Worm (Caenorhabditis elegans) whole organism, L4 larva: ENCODE data around the gene ZK971.1.

Experiments
- F10B5.3 ChIP-seq: sonication (generic microtip); optimal IDR thresholded peaks from 2 replicates; lab custom pipeline; 2016; ENCODE audit warnings: mild to moderate bottlenecking, missing genetic modification characterization, missing compliant biosample characterization
- F37D6.2 ChIP-seq: sonication (generic microtip); optimal IDR thresholded peaks from 2 replicates; lab custom pipeline; 2016; ENCODE audit warnings: mild to moderate bottlenecking, missing genetic modification characterization, missing compliant biosample characterization
- T20F7.1 ChIP-seq: fragments of 200-800 bp; sonication (Bioruptor generic); optimal IDR thresholded peaks from 2 replicates; lab custom pipeline; 2018; ENCODE audit warnings: mild to moderate bottlenecking, missing genetic modification characterization, missing compliant biosample characterization
- T26A8.4 ChIP-seq: fragments of 200-800 bp; sonication (Bioruptor generic); IDR thresholded peaks from 2 replicates; pipeline ENCODE4 v1.3.6; 2022; ENCODE audit warnings: missing genetic modification characterization, missing compliant biosample characterization
- Y105C5A.15 ChIP-seq: fragments of 200-800 bp; sonication (Bioruptor generic); IDR thresholded peaks from 2 replicates; pipeline ENCODE4 v1.3.6; 2022; ENCODE audit warnings: missing genetic modification characterization, missing compliant biosample characterization
- Y48G9A.11 ChIP-seq: fragments of 200-800 bp; sonication (Bioruptor generic); IDR thresholded peaks from 2 replicates; pipeline ENCODE4 v1.3.6; 2022; ENCODE audit warnings: missing genetic modification reagents, missing genetic modification characterization, missing compliant biosample characterization
- Y75B8A.6 ChIP-seq: fragments of 200-800 bp; sonication (Bioruptor generic); IDR thresholded peaks from 2 replicates; pipeline ENCODE4 v1.3.6; 2022; ENCODE audit warnings: missing genetic modification reagents, missing genetic modification characterization, missing compliant biosample characterization
- aha-1 ChIP-seq: fragments of 150-350 bp; peaks from one replicate; lab custom pipeline; 2014; ENCODE audit warnings: missing biosample characterization, missing genetic modification characterization
- aly-2 ChIP-seq: sonication (generic microtip); optimal IDR thresholded peaks from 2 replicates; lab custom pipeline; 2018; ENCODE audit warnings: missing biosample characterization, missing genetic modification characterization
- arid-1 ChIP-seq: fragments of 200-800 bp; sonication (Bioruptor generic); conservative IDR thresholded peaks from 2 replicates; pipeline ENCODE4 v1.3.6; 2022; ENCODE audit warnings: missing genetic modification reagents, missing genetic modification characterization, missing compliant biosample characterization
- ceh-20 ChIP-seq: fragments of 200-800 bp; sonication (Bioruptor generic); IDR thresholded peaks from 2 replicates; pipeline ENCODE4 v1.3.6; 2022; ENCODE audit warnings: missing genetic modification reagents, missing genetic modification characterization, missing compliant biosample characterization
- ceh-82 ChIP-seq: sonication (generic microtip); optimal IDR thresholded peaks from 2 replicates; lab custom pipeline; 2017; ENCODE audit warnings: missing biosample characterization, missing genetic modification characterization
- ces-1 ChIP-seq: fragments of 150-350 bp; sonication (generic microtip); optimal IDR thresholded peaks from 4 replicates; lab custom pipeline; 2014; ENCODE audit warnings: missing biosample characterization, missing genetic modification reagents, missing genetic modification characterization
- daf-12 ChIP-seq: fragments of 150-350 bp; optimal IDR thresholded peaks from 2 replicates; lab custom pipeline; 2014; ENCODE audit warnings: missing biosample characterization, missing genetic modification reagents, missing genetic modification characterization
- daf-16 ChIP-seq, 3 experiments: sonication (generic microtip); optimal IDR thresholded peaks; 2 replicates each; lab custom pipeline; 2016 to 2017; ENCODE audit warnings: missing genetic modification characterization in 3 of 3, missing genetic modification reagents in 3 of 3, mild to moderate bottlenecking in 2 of 3, missing compliant biosample characterization in 2 of 3, missing biosample characterization in 1 of 3, moderate library complexity in 1 of 3
- daf-19 ChIP-seq: fragments of 200-800 bp; sonication (Bioruptor generic); conservative IDR thresholded peaks from 2 replicates; pipeline ENCODE4 v1.3.6; 2022; ENCODE audit warnings: missing genetic modification characterization, missing compliant biosample characterization
- dmd-6 ChIP-seq: fragments of 200-800 bp; sonication (Bioruptor generic); IDR thresholded peaks from 2 replicates; pipeline ENCODE4 v1.3.6; 2022; ENCODE audit warnings: missing genetic modification reagents, missing genetic modification characterization, missing compliant biosample characterization
- dmd-8 ChIP-seq: fragments of 200-800 bp; sonication (Bioruptor generic); IDR thresholded peaks from 2 replicates; pipeline ENCODE4 v1.3.6; 2022; ENCODE audit warnings: missing genetic modification characterization, missing compliant biosample characterization
- duxl-1 ChIP-seq: sonication (generic microtip); optimal IDR thresholded peaks from 2 replicates; lab custom pipeline; 2016; ENCODE audit warnings: mild to moderate bottlenecking, missing genetic modification characterization, moderate library complexity, missing compliant biosample characterization; ENCODE audit not compliant: poor library complexity
- dve-1 ChIP-seq: sonication (generic microtip); optimal IDR thresholded peaks from 2 replicates; lab custom pipeline; 2017; ENCODE audit warnings: antibody characterized with exemption, mild to moderate bottlenecking, missing genetic modification characterization, missing compliant biosample characterization; ENCODE audit not compliant: insufficient read depth
- fos-1 ChIP-seq: fragments of 150-350 bp; optimal IDR thresholded peaks from 2 replicates; lab custom pipeline; 2014; ENCODE audit warnings: missing biosample characterization, missing genetic modification characterization
- hlh-11 ChIP-seq: fragments of 200-800 bp; sonication (Bioruptor generic); optimal IDR thresholded peaks from 2 replicates; lab custom pipeline; 2018; ENCODE audit warnings: mild to moderate bottlenecking, missing genetic modification characterization, missing compliant biosample characterization
- hlh-30 ChIP-seq: sonication (generic microtip); optimal IDR thresholded peaks from 2 replicates; lab custom pipeline; 2017; ENCODE audit warnings: antibody characterized with exemption, mild to moderate bottlenecking, missing genetic modification characterization, missing compliant biosample characterization; ENCODE audit not compliant: insufficient read depth
- hmg-1.1 ChIP-seq: fragments of 200-800 bp; sonication (Bioruptor generic); IDR thresholded peaks from 2 replicates; pipeline ENCODE4 v1.3.6; 2022; ENCODE audit warnings: missing genetic modification reagents, missing genetic modification characterization, missing compliant biosample characterization
- jun-1 ChIP-seq: fragments of 150-350 bp; optimal IDR thresholded peaks from 2 replicates; lab custom pipeline; 2014; ENCODE audit warnings: missing biosample characterization, missing genetic modification reagents, missing genetic modification characterization
- lim-7 ChIP-seq: fragments of 200-800 bp; sonication (Bioruptor generic); IDR thresholded peaks from 2 replicates; pipeline ENCODE4 v1.3.6; 2022; ENCODE audit warnings: missing genetic modification characterization, missing compliant biosample characterization
- lin-1 ChIP-seq: fragments of 200-800 bp; sonication (Bioruptor generic); IDR thresholded peaks from 2 replicates; pipeline ENCODE4 v1.3.6; 2022; ENCODE audit warnings: missing genetic modification reagents, missing genetic modification characterization, missing compliant biosample characterization
- lin-13 ChIP-seq: fragments of 150-350 bp; optimal IDR thresholded peaks from 2 replicates; lab custom pipeline; 2014; ENCODE audit warnings: missing biosample characterization, missing genetic modification reagents, missing genetic modification characterization
- lin-38 ChIP-seq: fragments of 200-800 bp; sonication (Bioruptor generic); IDR thresholded peaks from 2 replicates; pipeline ENCODE4 v1.3.6; 2022; ENCODE audit warnings: missing genetic modification reagents, missing genetic modification characterization, missing compliant biosample characterization
- mep-1 ChIP-seq: fragments of 150-350 bp; sonication (generic microtip); optimal IDR thresholded peaks from 3 replicates; lab custom pipeline; 2014; ENCODE audit warnings: missing biosample characterization, missing genetic modification characterization
- mxl-2 ChIP-seq: fragments of 200-800 bp; sonication (Bioruptor generic); conservative IDR thresholded peaks from 2 replicates; pipeline ENCODE4 v1.3.6; 2022; ENCODE audit warnings: missing genetic modification reagents, missing genetic modification characterization, missing compliant biosample characterization
- nhr-102 ChIP-seq: sonication (generic microtip); optimal IDR thresholded peaks from 2 replicates; lab custom pipeline; 2016; ENCODE audit warnings: mild to moderate bottlenecking, missing genetic modification characterization, moderate library complexity, missing compliant biosample characterization
- nhr-25 ChIP-seq: sonication (generic microtip); optimal IDR thresholded peaks from 2 replicates; lab custom pipeline; 2017; ENCODE audit warnings: missing genetic modification characterization, mild to moderate bottlenecking, missing compliant biosample characterization, antibody characterized with exemption, moderate library complexity, borderline replicate concordance; ENCODE audit not compliant: insufficient read depth
- nhr-28 ChIP-seq: fragments of 150-350 bp; optimal IDR thresholded peaks from 2 replicates; lab custom pipeline; 2014; ENCODE audit warnings: missing biosample characterization, missing genetic modification characterization
- nhr-41 ChIP-seq: fragments of 200-800 bp; sonication (Bioruptor generic); IDR thresholded peaks from 2 replicates; pipeline ENCODE4 v1.3.6; 2022; ENCODE audit warnings: missing genetic modification reagents, missing genetic modification characterization, missing compliant biosample characterization
- nhr-42 ChIP-seq: fragments of 200-800 bp; sonication (Bioruptor generic); IDR thresholded peaks from 2 replicates; pipeline ENCODE4 v1.3.6; 2022; ENCODE audit warnings: missing genetic modification characterization, missing compliant biosample characterization
- nhr-6 ChIP-seq: fragments of 150-350 bp; optimal IDR thresholded peaks from 2 replicates; lab custom pipeline; 2014; ENCODE audit warnings: missing biosample characterization, missing genetic modification characterization
- nhr-76 ChIP-seq: fragments of 150-350 bp; optimal IDR thresholded peaks from 2 replicates; lab custom pipeline; 2014; ENCODE audit warnings: missing biosample characterization, missing genetic modification characterization
- nhr-77 ChIP-seq: fragments of 150-350 bp; optimal IDR thresholded peaks from 2 replicates; lab custom pipeline; 2014; ENCODE audit warnings: missing biosample characterization, missing genetic modification characterization
- pha-4 ChIP-seq, 2 experiments: fragments of 150-350 bp in 1 of 2; fragments of 200-800 bp in 1 of 2; sonication (Bioruptor generic) in 1 of 2; IDR thresholded peaks in 1 of 2; optimal IDR thresholded peaks in 1 of 2; 2 replicates each; pipeline versions ENCODE4 v1.3.6 to Lab custom; 2014 to 2022; ENCODE audit warnings: missing genetic modification characterization in 2 of 2, missing genetic modification reagents in 2 of 2, missing biosample characterization in 1 of 2, missing compliant biosample characterization in 1 of 2
- pqm-1 ChIP-seq: sonication (generic microtip); optimal IDR thresholded peaks from 2 replicates; lab custom pipeline; 2017; ENCODE audit warnings: missing biosample characterization, missing genetic modification characterization
- skn-1 ChIP-seq: fragments of 150-350 bp; optimal IDR thresholded peaks from 2 replicates; lab custom pipeline; 2014; ENCODE audit warnings: missing biosample characterization, missing genetic modification characterization
- snpc-1.2 ChIP-seq: fragments of 200-800 bp; sonication (Bioruptor generic); IDR thresholded peaks from 2 replicates; pipeline ENCODE4 v1.3.6; 2022; ENCODE audit warnings: missing genetic modification reagents, missing genetic modification characterization, missing compliant biosample characterization
- tag-97 ChIP-seq: fragments of 200-800 bp; sonication (Bioruptor generic); IDR thresholded peaks from 2 replicates; pipeline ENCODE4 v1.3.6; 2022; ENCODE audit warnings: missing genetic modification characterization, missing compliant biosample characterization
- tra-1 ChIP-seq: fragments of 200-800 bp; sonication (Bioruptor generic); IDR thresholded peaks from 2 replicates; pipeline ENCODE4 v1.3.6; 2022; ENCODE audit warnings: missing genetic modification reagents, missing genetic modification characterization, missing compliant biosample characterization
- unc-130 ChIP-seq: sonication (generic microtip); optimal IDR thresholded peaks from 2 replicates; lab custom pipeline; 2016; ENCODE audit warnings: missing genetic modification reagents, missing genetic modification characterization, missing compliant biosample characterization
- vab-7 ChIP-seq: fragments of 200-800 bp; sonication (Bioruptor generic); IDR thresholded peaks from 2 replicates; pipeline ENCODE4 v1.3.6; 2022; ENCODE audit warnings: missing genetic modification reagents, missing genetic modification characterization, missing compliant biosample characterization
- zfp-3 ChIP-seq: fragments of 200-800 bp; sonication (Bioruptor generic); conservative IDR thresholded peaks from 2 replicates; pipeline ENCODE4 v1.3.6; 2022; ENCODE audit warnings: missing genetic modification reagents, missing genetic modification characterization, missing compliant biosample characterization
- zip-2 ChIP-seq: fragments of 150-350 bp; optimal IDR thresholded peaks from 2 replicates; lab custom pipeline; 2014; ENCODE audit warnings: missing biosample characterization, missing genetic modification characterization
- ztf-7 ChIP-seq: fragments of 150-350 bp; optimal IDR thresholded peaks from 2 replicates; lab custom pipeline; 2014; ENCODE audit warnings: missing biosample characterization, missing genetic modification characterization

Gene ZK971.1

ce11 chrII:10300954-10301353 lies 21.5 kb upstream of the ZK971.1 start, which contains the start of gene mdt-22:
mdt-22 (plus strand) TSS chrII:10301216.
- TF ChIP-seq lin-38 (GFP tag; lab: Robert Waterston, UW) (peak; percentile 82), aly-2 (tag; lab: Kevin White, UChicago) (no peak), dmd-6 (GFP tag; lab: Robert Waterston, UW) (peak; percentile 65), dmd-8 (GFP tag; lab: Robert Waterston, UW) (no peak), F10B5.3 (tag; lab: Kevin White, UChicago) (peak; percentile 27), aha-1 (tag; lab: Kevin White, UChicago) (peak; percentile 90), ztf-7 (peak; percentile 25), nhr-41 (GFP tag; lab: Robert Waterston, UW) (no peak), pqm-1 (tag; lab: Kevin White, UChicago) (no peak), Y75B8A.6 (no peak), nhr-76 (tag; lab: Kevin White, UChicago) (no peak), Y105C5A.15 (no peak), ceh-82 (tag; lab: Kevin White, UChicago) (no peak), lin-13 (peak; percentile 72), tra-1 (peak; percentile 51; the same call in 1 of the 2 replicates), hlh-11 (tag; lab: Kevin White, UChicago) (peak; percentile 60), nhr-25 (peak; percentile 27), nhr-42 (0 out of 2 replicates have a peak, but pooled peaks have one; percentile 57), nhr-102 (peak; percentile 58), pha-4 (GFP tag; IDR thresholded peaks at IDR 0.05; lab: Robert Waterston, UW) (peak; percentile 63; the same call in 1 of the 2 replicates), pha-4 (tag; optimal IDR thresholded peaks at IDR 0.05; lab: Kevin White, UChicago) (no peak), hmg-1.1 (GFP tag; lab: Robert Waterston, UW) (peak; percentile 79), nhr-28 (tag; lab: Kevin White, UChicago) (peak; percentile 20), T20F7.1 (GFP tag; lab: Kevin White, UChicago) (peak; percentile 58), lim-7 (GFP tag; lab: Robert Waterston, UW) (no peak), arid-1 (GFP tag; lab: Robert Waterston, UW) (peak; percentile 78; the same call in 1 of the 2 replicates), zfp-3 (0 out of 2 replicates have a peak, but pooled peaks have one; percentile 56), lin-1 (peak; percentile 49; the same call in 1 of the 2 replicates), tag-97 (no peak), mxl-2 (GFP tag; lab: Robert Waterston, UW) (no peak), unc-130 (peak; percentile 33), hlh-30 (tag; lab: Kevin White, UChicago) (peak; percentile 43), F37D6.2 (tag; lab: Kevin White, UChicago) (peak; percentile 37), daf-16 (GFP tag; optimal IDR thresholded peaks at IDR 0.05; lab: Kevin White, UChicago) (peak in 1 of 2 experiments; percentile 45), daf-16 (tag; optimal IDR thresholded peaks at IDR 0.05; lab: Kevin White, UChicago) (peak; percentile 45), dve-1 (tag; lab: Kevin White, UChicago) (peak; percentile 60), vab-7 (peak; percentile 62), zip-2 (tag; lab: Kevin White, UChicago) (no peak), fos-1 (no peak), nhr-6 (peak; percentile 28), daf-19 (0 out of 2 replicates have a peak, but pooled peaks have one; percentile 46), ceh-20 (peak; percentile 68), jun-1 (tag; lab: Kevin White, UChicago) (peak; percentile 1), snpc-1.2 (GFP tag; lab: Robert Waterston, UW) (peak; percentile 29; the same call in 1 of the 2 replicates), mep-1 (tag; lab: Kevin White, UChicago) (peak; percentile 73), ces-1 (no peak), Y48G9A.11 (GFP tag; lab: Robert Waterston, UW) (peak; percentile 53; the same call in 1 of the 2 replicates), skn-1 (tag; lab: Kevin White, UChicago) (no peak), nhr-77 (tag; lab: Kevin White, UChicago) (no peak), daf-12 (no peak), T26A8.4 (peak; percentile 74), duxl-1 (tag; lab: Kevin White, UChicago) (peak; percentile 2)
